Worm (Caenorhabditis elegans) whole organism, mixed stage, embryonic: ENCODE data around the gene coq-6.

Experiments
- ceh-39 ChIP-seq: fragments of 150-350 bp; optimal IDR thresholded peaks from 2 replicates; lab custom pipeline; 2014; ENCODE audit warnings: missing biosample characterization, missing genetic modification characterization
- elt-3 ChIP-seq: fragments of 150-350 bp; optimal IDR thresholded peaks from 2 replicates; lab custom pipeline; 2014; ENCODE audit warnings: missing biosample characterization, missing genetic modification characterization
- lin-13 ChIP-seq: fragments of 150-350 bp; optimal IDR thresholded peaks from 2 replicates; lab custom pipeline; 2014; ENCODE audit warnings: missing biosample characterization, missing genetic modification characterization
- mab-5 ChIP-seq: fragments of 150-350 bp; optimal IDR thresholded peaks from 2 replicates; lab custom pipeline; 2014; ENCODE audit warnings: missing biosample characterization, missing genetic modification characterization
- mep-1 ChIP-seq: fragments of 150-350 bp; optimal IDR thresholded peaks from 2 replicates; lab custom pipeline; 2017; ENCODE audit warnings: missing biosample characterization, missing genetic modification reagents, missing genetic modification characterization, inconsistent platforms
- nhr-2 ChIP-seq: fragments of 150-350 bp; optimal IDR thresholded peaks from 2 replicates; lab custom pipeline; 2014; ENCODE audit warnings: missing biosample characterization, missing genetic modification characterization
- nhr-237 ChIP-seq: fragments of 150-350 bp; optimal IDR thresholded peaks from 2 replicates; lab custom pipeline; 2014; ENCODE audit warnings: missing biosample characterization, missing genetic modification characterization
- nhr-28 ChIP-seq: fragments of 150-350 bp; optimal IDR thresholded peaks from 2 replicates; lab custom pipeline; 2014; ENCODE audit warnings: missing biosample characterization, missing genetic modification characterization
- pha-4 ChIP-seq: fragments of 150-350 bp; optimal IDR thresholded peaks from 2 replicates; lab custom pipeline; 2018; ENCODE audit warnings: missing biosample characterization, missing genetic modification reagents, missing genetic modification characterization
- snpc-4 ChIP-seq: fragments of 150-350 bp; optimal IDR thresholded peaks from 2 replicates; lab custom pipeline; 2014; ENCODE audit warnings: missing biosample characterization, missing genetic modification characterization

DNA sequence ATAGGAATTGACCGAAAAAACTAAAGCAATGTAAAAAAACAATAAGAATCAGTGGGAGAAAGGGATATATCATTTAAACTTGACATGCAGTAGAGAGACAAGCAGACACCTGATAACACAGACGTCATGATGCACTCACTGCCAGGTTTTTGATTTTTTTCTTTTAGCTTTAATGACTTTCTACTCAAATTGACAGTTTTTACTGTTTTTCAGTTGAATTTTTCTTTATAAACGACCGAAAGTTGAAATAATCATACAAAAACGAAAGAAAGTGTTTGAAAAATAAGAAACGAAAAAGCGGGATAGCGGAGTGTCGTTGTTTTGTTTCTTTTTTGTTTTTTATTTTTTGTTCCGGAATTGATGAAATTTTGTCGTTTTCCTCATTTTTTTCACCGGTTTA is 2.3 kb upstream of the coq-6 start, which contains the start of gene ucp-4:
- TF ChIP-seq mab-5 (tag; lab: Kevin White, UChicago): no peak
- no peak for TF ChIP-seq nhr-2
- TF ChIP-seq snpc-4: no peak
- TF ChIP-seq mep-1 (tag; lab: Kevin White, UChicago): no peak
- TF ChIP-seq nhr-28 (tag; lab: Kevin White, UChicago): no peak
- TF ChIP-seq nhr-237: no peak
- no peak for TF ChIP-seq lin-13
- TF ChIP-seq pha-4 (tag; lab: Kevin White, UChicago): no peak
- no peak for TF ChIP-seq elt-3 (tag; lab: Kevin White, UChicago)
- TF ChIP-seq ceh-39 (tag; lab: Kevin White, UChicago): no peak
